Fruit fly (Drosophila melanogaster) whole organism, prepupa: Measurements from ENCODE around the gene G9a.

Experiments
- Blimp-1 ChIP-seq: fragments of 200-800 bp; sonication (Bioruptor generic); optimal IDR thresholded peaks from 3 replicates; lab custom pipeline; 2017; ENCODE audit warnings: missing biosample characterization, missing genetic modification characterization, mild to moderate bottlenecking, moderate library complexity, missing genetic modification reagents
- CG10631 ChIP-seq: fragments of 200-800 bp; sonication (Bioruptor generic); optimal IDR thresholded peaks from 2 replicates; lab custom pipeline; 2016; ENCODE audit warnings: missing biosample characterization, missing genetic modification characterization
- CG11294 ChIP-seq: fragments of 200-800 bp; sonication (Bioruptor generic); IDR thresholded peaks from 2 replicates; pipeline ENCODE4 v1.3.6; 2022; ENCODE audit warnings: missing biosample characterization, missing genetic modification characterization
- CG11762 ChIP-seq: fragments of 200-800 bp; sonication (Bioruptor generic); optimal IDR thresholded peaks from 3 replicates; lab custom pipeline; 2016; ENCODE audit warnings: missing biosample characterization, missing genetic modification characterization; ENCODE audit not compliant: insufficient read depth
- CG11902 ChIP-seq: fragments of 200-800 bp; sonication (Bioruptor generic); optimal IDR thresholded peaks from 3 replicates; lab custom pipeline; 2016; ENCODE audit warnings: missing biosample characterization, missing genetic modification characterization
- CG15336 ChIP-seq: fragments of 200-800 bp; sonication (Bioruptor generic); IDR thresholded peaks from 2 replicates; pipeline ENCODE4 v1.3.6; 2022; ENCODE audit warnings: missing biosample characterization, missing genetic modification characterization
- CG1621 ChIP-seq: fragments of 200-800 bp; sonication (Bioruptor generic); optimal IDR thresholded peaks from 3 replicates; lab custom pipeline; 2018; ENCODE audit warnings: missing biosample characterization, mild to moderate bottlenecking, missing genetic modification characterization
- CG16779 ChIP-seq: fragments of 200-800 bp; sonication (Bioruptor generic); optimal IDR thresholded peaks from 3 replicates; lab custom pipeline; 2017; ENCODE audit warnings: missing biosample characterization, mild to moderate bottlenecking, missing genetic modification characterization
- CG3032 ChIP-seq: fragments of 200-800 bp; optimal IDR thresholded peaks from 2 replicates; lab custom pipeline; 2019; ENCODE audit warnings: missing biosample characterization, mild to moderate bottlenecking, missing genetic modification characterization, moderate library complexity
- CG31627 ChIP-seq: fragments of 200-800 bp; sonication (Bioruptor generic); optimal IDR thresholded peaks from 3 replicates; lab custom pipeline; 2016; ENCODE audit warnings: missing biosample characterization, missing genetic modification characterization
- CG32006 ChIP-seq: fragments of 200-800 bp; sonication (Bioruptor generic); optimal IDR thresholded peaks from 3 replicates; lab custom pipeline; 2017; ENCODE audit warnings: missing biosample characterization, mild to moderate bottlenecking, missing genetic modification characterization
- CG34406 ChIP-seq: fragments of 200-800 bp; sonication (Bioruptor generic); optimal IDR thresholded peaks from 3 replicates; lab custom pipeline; 2016; ENCODE audit warnings: missing biosample characterization, missing genetic modification characterization
- CG4318 ChIP-seq: fragments of 200-800 bp; sonication (Bioruptor generic); optimal IDR thresholded peaks from 3 replicates; lab custom pipeline; 2017; ENCODE audit warnings: missing biosample characterization, mild to moderate bottlenecking, missing genetic modification characterization
- CG6163 ChIP-seq: fragments of 200-800 bp; sonication (Bioruptor generic); IDR thresholded peaks from 3 replicates; pipeline ENCODE4 v1.3.6; 2022; ENCODE audit warnings: missing biosample characterization, missing genetic modification characterization
- CG6276 ChIP-seq: fragments of 200-800 bp; sonication (Bioruptor generic); optimal IDR thresholded peaks from 2 replicates; lab custom pipeline; 2017; ENCODE audit warnings: missing biosample characterization, mild to moderate bottlenecking, missing genetic modification characterization
- CG6808 ChIP-seq: fragments of 200-800 bp; sonication (Bioruptor generic); optimal IDR thresholded peaks from 3 replicates; lab custom pipeline; 2017; ENCODE audit warnings: missing biosample characterization, missing genetic modification characterization, mild to moderate bottlenecking, moderate library complexity, missing genetic modification reagents
- CG6854 ChIP-seq: fragments of 200-800 bp; sonication (Bioruptor generic); optimal IDR thresholded peaks from 2 replicates; lab custom pipeline; 2017; ENCODE audit warnings: missing biosample characterization, mild to moderate bottlenecking, missing genetic modification characterization
- CG8119 ChIP-seq: fragments of 200-800 bp; sonication (Bioruptor generic); IDR thresholded peaks from 3 replicates; pipeline ENCODE4 v1.3.6; 2022; ENCODE audit warnings: missing biosample characterization, missing genetic modification characterization
- CG8319 ChIP-seq: fragments of 200-800 bp; sonication (Bioruptor generic); optimal IDR thresholded peaks from 3 replicates; lab custom pipeline; 2016; ENCODE audit warnings: missing biosample characterization, missing genetic modification characterization
- CG8632 ChIP-seq: fragments of 200-800 bp; sonication (Bioruptor generic); optimal IDR thresholded peaks from 3 replicates; lab custom pipeline; 2016; ENCODE audit warnings: missing biosample characterization, missing genetic modification characterization
- CG9139 ChIP-seq: fragments of 200-800 bp; sonication (Bioruptor generic); optimal IDR thresholded peaks from 3 replicates; lab custom pipeline; 2017; ENCODE audit warnings: missing biosample characterization, mild to moderate bottlenecking, missing genetic modification characterization
- Eip75B ChIP-seq: fragments of 200-800 bp; sonication (Bioruptor generic); optimal IDR thresholded peaks from 3 replicates; lab custom pipeline; 2016; ENCODE audit warnings: missing biosample characterization, missing genetic modification characterization
- Eip78C ChIP-seq: fragments of 200-800 bp; sonication (Bioruptor generic); peaks from one replicate; lab custom pipeline; 2016; ENCODE audit warnings: missing biosample characterization, missing genetic modification characterization
- Eip93F ChIP-seq: fragments of 200-800 bp; sonication (Bioruptor generic); optimal IDR thresholded peaks from 2 replicates; lab custom pipeline; 2016; ENCODE audit warnings: missing biosample characterization, mild to moderate bottlenecking, missing genetic modification characterization
- Ets21C ChIP-seq: fragments of 200-800 bp; sonication (Bioruptor generic); optimal IDR thresholded peaks from 3 replicates; lab custom pipeline; 2016; ENCODE audit warnings: missing biosample characterization, missing genetic modification characterization
- Ets96B ChIP-seq: fragments of 200-800 bp; optimal IDR thresholded peaks from 2 replicates; lab custom pipeline; 2019; ENCODE audit warnings: missing biosample characterization, mild to moderate bottlenecking, missing genetic modification characterization, moderate library complexity
- Hr38 ChIP-seq: sonication (Bioruptor generic); optimal IDR thresholded peaks from 2 replicates; lab custom pipeline; 2016; ENCODE audit warnings: missing biosample characterization, missing genetic modification characterization
- Hr4 ChIP-seq: fragments of 200-800 bp; sonication (Bioruptor generic); optimal IDR thresholded peaks from 3 replicates; lab custom pipeline; 2016; ENCODE audit warnings: missing biosample characterization, missing genetic modification characterization
- Met ChIP-seq: fragments of 200-800 bp; sonication (Bioruptor generic); optimal IDR thresholded peaks from 3 replicates; lab custom pipeline; 2016; ENCODE audit warnings: missing biosample characterization, missing genetic modification characterization
- OdsH ChIP-seq: fragments of 200-800 bp; sonication (Bioruptor generic); optimal IDR thresholded peaks from 3 replicates; lab custom pipeline; 2016; ENCODE audit warnings: missing biosample characterization, missing genetic modification characterization
- Smox ChIP-seq: fragments of 200-800 bp; sonication (Bioruptor generic); optimal IDR thresholded peaks from 3 replicates; lab custom pipeline; 2016; ENCODE audit warnings: missing biosample characterization, missing genetic modification characterization
- Sox102F ChIP-seq: fragments of 200-800 bp; sonication (Bioruptor generic); optimal IDR thresholded peaks from 2 replicates; lab custom pipeline; 2016; ENCODE audit warnings: missing biosample characterization, mild to moderate bottlenecking, missing genetic modification characterization
- Sox14 ChIP-seq: fragments of 200-800 bp; sonication (Bioruptor generic); optimal IDR thresholded peaks from 3 replicates; lab custom pipeline; 2016; ENCODE audit warnings: missing biosample characterization, missing genetic modification characterization
- Sox15 ChIP-seq: fragments of 200-800 bp; sonication (Bioruptor generic); optimal IDR thresholded peaks from 3 replicates; lab custom pipeline; 2016; ENCODE audit warnings: missing biosample characterization, missing genetic modification characterization
- achi ChIP-seq: fragments of 200-800 bp; sonication (Bioruptor generic); optimal IDR thresholded peaks from 3 replicates; lab custom pipeline; 2016; ENCODE audit warnings: missing biosample characterization, missing genetic modification characterization
- acj6 ChIP-seq: fragments of 200-800 bp; sonication (Bioruptor generic); optimal IDR thresholded peaks from 3 replicates; lab custom pipeline; 2016; ENCODE audit warnings: missing biosample characterization, missing genetic modification characterization
- cyc ChIP-seq: fragments of 200-800 bp; sonication (Bioruptor generic); optimal IDR thresholded peaks from 3 replicates; lab custom pipeline; 2016; ENCODE audit warnings: missing biosample characterization, missing genetic modification characterization
- dac ChIP-seq: fragments of 200-800 bp; sonication (Bioruptor generic); optimal IDR thresholded peaks from 2 replicates; lab custom pipeline; 2017; ENCODE audit warnings: missing biosample characterization, mild to moderate bottlenecking, missing genetic modification characterization
- dsx ChIP-seq: fragments of 200-800 bp; optimal IDR thresholded peaks from 3 replicates; lab custom pipeline; 2019; ENCODE audit warnings: missing biosample characterization, mild to moderate bottlenecking, missing genetic modification characterization, moderate library complexity; ENCODE audit not compliant: poor library complexity, severe bottlenecking
- eg ChIP-seq: fragments of 200-800 bp; sonication (Bioruptor generic); IDR thresholded peaks from 3 replicates; pipeline ENCODE4 v1.3.6; 2022; ENCODE audit warnings: missing biosample characterization, missing genetic modification characterization
- esn ChIP-seq: fragments of 200-800 bp; sonication (Bioruptor generic); optimal IDR thresholded peaks from 2 replicates; lab custom pipeline; 2016; ENCODE audit warnings: missing biosample characterization, mild to moderate bottlenecking, missing genetic modification characterization, moderate library complexity
- fd59A ChIP-seq: fragments of 200-800 bp; sonication (Bioruptor generic); optimal IDR thresholded peaks from 2 replicates; lab custom pipeline; 2017; ENCODE audit warnings: missing biosample characterization, mild to moderate bottlenecking, missing genetic modification characterization, missing genetic modification reagents
- fd85E ChIP-seq: fragments of 200-800 bp; sonication (Bioruptor generic); optimal IDR thresholded peaks from 3 replicates; lab custom pipeline; 2016; ENCODE audit warnings: missing biosample characterization, missing genetic modification characterization
- fkh ChIP-seq: fragments of 200-800 bp; sonication (Bioruptor generic); optimal IDR thresholded peaks from 3 replicates; lab custom pipeline; 2017; ENCODE audit warnings: missing biosample characterization, mild to moderate bottlenecking, missing genetic modification characterization, moderate library complexity
- lz ChIP-seq: fragments of 200-800 bp; sonication (Bioruptor generic); optimal IDR thresholded peaks from 3 replicates; lab custom pipeline; 2016; ENCODE audit warnings: missing biosample characterization, missing genetic modification characterization
- net ChIP-seq: fragments of 200-800 bp; sonication (Bioruptor generic); optimal IDR thresholded peaks from 3 replicates; lab custom pipeline; 2016; ENCODE audit warnings: missing biosample characterization, missing genetic modification characterization
- pdm3 ChIP-seq: fragments of 200-800 bp; sonication (Bioruptor generic); optimal IDR thresholded peaks from 3 replicates; lab custom pipeline; 2016; ENCODE audit warnings: missing biosample characterization, missing genetic modification characterization
- salr ChIP-seq, 2 experiments: fragments of 200-800 bp; sonication (Bioruptor generic); optimal IDR thresholded peaks; 3 replicates each; lab custom pipeline; 2016 to 2018; ENCODE audit warnings: missing biosample characterization in 2 of 2, missing genetic modification characterization in 2 of 2, mild to moderate bottlenecking in 1 of 2
- spab ChIP-seq: fragments of 200-800 bp; sonication (Bioruptor generic); optimal IDR thresholded peaks from 2 replicates; lab custom pipeline; 2017; ENCODE audit warnings: missing biosample characterization, mild to moderate bottlenecking, missing genetic modification characterization, missing genetic modification reagents
- ss ChIP-seq, 2 experiments: fragments of 200-800 bp; sonication (Bioruptor generic); optimal IDR thresholded peaks; 2 replicates in 1 of 2; 3 replicates in 1 of 2; lab custom pipeline; 2017 to 2018; ENCODE audit warnings: mild to moderate bottlenecking in 2 of 2, missing biosample characterization in 2 of 2, missing genetic modification characterization in 2 of 2, moderate library complexity in 1 of 2
- svp ChIP-seq: fragments of 200-800 bp; sonication (Bioruptor generic); peaks from one replicate; lab custom pipeline; 2016; ENCODE audit warnings: missing biosample characterization, missing genetic modification characterization
- topi ChIP-seq: fragments of 200-800 bp; sonication (Bioruptor generic); optimal IDR thresholded peaks from 3 replicates; lab custom pipeline; 2016; ENCODE audit warnings: missing biosample characterization, missing genetic modification characterization
- vri ChIP-seq: fragments of 200-800 bp; sonication (Bioruptor generic); optimal IDR thresholded peaks from 3 replicates; lab custom pipeline; 2016; ENCODE audit warnings: missing biosample characterization, mild to moderate bottlenecking, missing genetic modification characterization

The G9a gene

dm6 chrX:293254-293653 is 47.5 kb downstream of the G9a start:
- TF ChIP-seq acj6 (GFP tag; lab: Kevin White, UChicago) (peak; percentile 34), dsx (no peak), CG16779 (tag; lab: Kevin White, UChicago) (no peak), salr (GFP tag; optimal IDR thresholded peaks at IDR 0.05; lab: Kevin White, UChicago) (peak in 1 of 2 experiments; percentile 57), Eip93F (GFP tag; lab: Kevin White, UChicago) (no peak), CG10631 (GFP tag; lab: Kevin White, UChicago) (peak; percentile 20), fkh (no peak), spab (GFP tag; lab: Kevin White, UChicago) (no peak), lz (GFP tag; lab: Kevin White, UChicago) (no peak), CG15336 (GFP tag; lab: Robert Waterston, UW) (no peak; the same call in 1 of the 2 replicates), CG8119 (GFP tag; lab: Robert Waterston, UW) (peak; percentile 76; the same call in 2 of the 3 replicates), CG6276 (GFP tag; lab: Kevin White, UChicago) (no peak), CG6854 (no peak), ss (GFP tag; optimal IDR thresholded peaks at IDR 0.05; lab: Kevin White, UChicago) (no peak), topi (GFP tag; lab: Kevin White, UChicago) (peak; percentile 12), Ets96B (tag; lab: Kevin White, UChicago) (no peak), esn (GFP tag; lab: Kevin White, UChicago) (peak; percentile 32), net (GFP tag; lab: Kevin White, UChicago) (no peak), achi (GFP tag; lab: Kevin White, UChicago) (peak; percentile 53), Eip75B (GFP tag; lab: Kevin White, UChicago) (no peak), Smox (peak; percentile 31), OdsH (GFP tag; lab: Kevin White, UChicago) (peak; percentile 52), Sox15 (GFP tag; lab: Kevin White, UChicago) (no peak), CG11294 (no peak), Hr4 (GFP tag; lab: Kevin White, UChicago) (peak; percentile 66), CG6808 (GFP tag; lab: Kevin White, UChicago) (no peak), CG8632 (peak; percentile 22), CG11902 (GFP tag; lab: Kevin White, UChicago) (no peak), CG34406 (GFP tag; lab: Kevin White, UChicago) (peak; percentile 13), vri (no peak), pdm3 (GFP tag; lab: Kevin White, UChicago) (peak; percentile 40), CG3032 (no peak), CG8319 (GFP tag; lab: Kevin White, UChicago) (no peak), Met (GFP tag; lab: Kevin White, UChicago) (peak; percentile 27), cyc (GFP tag; lab: Kevin White, UChicago) (no peak), Hr38 (no peak), CG11762 (GFP tag; lab: Kevin White, UChicago) (no peak), CG32006 (GFP tag; lab: Kevin White, UChicago) (peak; percentile 84), CG9139 (no peak), Eip78C (GFP tag; lab: Kevin White, UChicago) (peak; percentile 80), CG6163 (GFP tag; lab: Robert Waterston, UW) (no peak), fd59A (GFP tag; lab: Kevin White, UChicago) (no peak), CG4318 (GFP tag; lab: Kevin White, UChicago) (peak; percentile 58), dac (GFP tag; lab: Kevin White, UChicago) (peak; percentile 0), Sox14 (GFP tag; lab: Kevin White, UChicago) (peak; percentile 37), Ets21C (GFP tag; lab: Kevin White, UChicago) (no peak), fd85E (GFP tag; lab: Kevin White, UChicago) (no peak), CG1621 (tag; lab: Kevin White, UChicago) (no peak), eg (no peak), Sox102F (no peak), svp (peak; percentile 69), CG31627 (GFP tag; lab: Kevin White, UChicago) (no peak), Blimp-1 (no peak)
